Fruit fly (Drosophila melanogaster) S2 (cell line): ENCODE results near the gene PsGEF.

Experiments
- CG8478 ChIP-seq: fragments of >200 bp; optimal IDR thresholded peaks from 2 replicates; lab custom pipeline; 2018
- CTCF ChIP-seq, 2 experiments: fragments of >200 bp; optimal IDR thresholded peaks; 2 replicates each; lab custom pipeline; 2018

Gene PsGEF

dm6 chrX:2387579-2388362, at the start of gene PsGEF:
Gene PsGEF (minus strand): TSS chrX:2387664.
- TF ChIP-seq CG8478 = no peak
- TF ChIP-seq CTCF (optimal IDR thresholded peaks at IDR 0.05; lab: Kevin White, UChicago) = peak; percentile 89 to 93

dm6 chrX:2434913-2435312, 47.4 kb upstream of the PsGEF start:
- TF ChIP-seq CG8478 = no peak
- no peak for TF ChIP-seq CTCF (optimal IDR thresholded peaks at IDR 0.05; lab: Kevin White, UChicago)

dm6 chrX:2428903-2429302, 41.4 kb upstream of the PsGEF start, which contains the start of gene gt:
Gene gt (minus strand): TSS chrX:2428967.
- no peak for TF ChIP-seq CG8478
- TF ChIP-seq CTCF (optimal IDR thresholded peaks at IDR 0.05; lab: Kevin White, UChicago) = no peak

dm6 chrX:2425755-2426154, 38.3 kb upstream of the PsGEF start, which contains the start of gene CG32797:
Gene CG32797 (minus strand): TSS chrX:2425855.
- TF ChIP-seq CG8478 = no peak

- TF ChIP-seq CTCF (optimal IDR thresholded peaks at IDR 0.05; lab: Kevin White, UChicago) = peak; percentile 46 to 83
- no peak for TF ChIP-seq CG8478
These were observed 32.1 kb upstream of the PsGEF start for dm6 chrX:2419518-2419917.

dm6 chrX:2410805-2411204, 23.3 kb upstream of the PsGEF start, which contains the start of gene CG12496:
Gene CG12496 (minus strand): TSS chrX:2410901.
- TF ChIP-seq CTCF (optimal IDR thresholded peaks at IDR 0.05; lab: Kevin White, UChicago) = no peak
- TF ChIP-seq CG8478 = no peak

- TF ChIP-seq CTCF (optimal IDR thresholded peaks at IDR 0.05; lab: Kevin White, UChicago) = no peak
- TF ChIP-seq CG8478 = no peak
These were observed 21.3 kb upstream of the PsGEF start for dm6 chrX:2408675-2409163.

- TF ChIP-seq CTCF (optimal IDR thresholded peaks at IDR 0.05; lab: Kevin White, UChicago) (no peak), CG8478 (no peak)
These were observed 12.0 kb upstream of the PsGEF start for dm6 chrX:2399438-2399837.

- TF ChIP-seq CG8478 = no peak
- TF ChIP-seq CTCF (optimal IDR thresholded peaks at IDR 0.05; lab: Kevin White, UChicago) = no peak
These were observed 8.9 kb upstream of the PsGEF start for dm6 chrX:2396204-2396882.

- TF ChIP-seq CTCF (optimal IDR thresholded peaks at IDR 0.05; lab: Kevin White, UChicago) (no peak), CG8478 (no peak)
These were observed 7.1 kb upstream of the PsGEF start for dm6 chrX:2394516-2394915.

- TF ChIP-seq CG8478 = no peak
- no peak for TF ChIP-seq CTCF (optimal IDR thresholded peaks at IDR 0.05; lab: Kevin White, UChicago)
These were observed 4.2 kb downstream of the PsGEF start for dm6 chrX:2383121-2383848.

dm6 chrX:2366171-2366570, 21.3 kb downstream of the PsGEF start, which contains the start of gene CG2841:
Gene CG2841 (minus strand): TSS chrX:2366356.
- TF ChIP-seq CG8478 (no peak), CTCF (optimal IDR thresholded peaks at IDR 0.05; lab: Kevin White, UChicago) (no peak)

dm6 chrX:2365405-2365804, 22.1 kb downstream of the PsGEF start:
- TF ChIP-seq CTCF (optimal IDR thresholded peaks at IDR 0.05; lab: Kevin White, UChicago) (no peak), CG8478 (no peak)

dm6 chrX:2363733-2364132, 23.7 kb downstream of the PsGEF start:
- no peak for TF ChIP-seq CG8478
- no peak for TF ChIP-seq CTCF (optimal IDR thresholded peaks at IDR 0.05; lab: Kevin White, UChicago)

dm6 chrX:2362414-2362813, 25.1 kb downstream of the PsGEF start:
- TF ChIP-seq CG8478 (no peak), CTCF (optimal IDR thresholded peaks at IDR 0.05; lab: Kevin White, UChicago) (no peak)
